Worm (Caenorhabditis elegans) whole organism, L4 larva: ENCODE measurements around the gene nhr-212.

Experiments
- R02D3.7 ChIP-seq: fragments of 150-350 bp; sonication (generic microtip); optimal IDR thresholded peaks from 3 replicates; lab custom pipeline; 2014; ENCODE audit warnings: missing biosample characterization, missing genetic modification characterization
- aha-1 ChIP-seq: fragments of 150-350 bp; peaks from one replicate; lab custom pipeline; 2014; ENCODE audit warnings: missing biosample characterization, missing genetic modification characterization
- cey-2 ChIP-seq: sonication (generic microtip); optimal IDR thresholded peaks from 3 replicates; lab custom pipeline; 2017; ENCODE audit warnings: missing genetic modification characterization, mild to moderate bottlenecking, missing compliant biosample characterization, antibody characterized with exemption, borderline replicate concordance; ENCODE audit not compliant: insufficient read depth
- egl-43 ChIP-seq: fragments of 200-800 bp; sonication (Bioruptor generic); IDR thresholded peaks from 2 replicates; pipeline ENCODE4 v1.3.6; 2022; ENCODE audit warnings: missing genetic modification reagents, missing genetic modification characterization, missing compliant biosample characterization
- fos-1 ChIP-seq: fragments of 150-350 bp; optimal IDR thresholded peaks from 2 replicates; lab custom pipeline; 2014; ENCODE audit warnings: missing biosample characterization, missing genetic modification characterization
- lin-38 ChIP-seq: fragments of 200-800 bp; sonication (Bioruptor generic); IDR thresholded peaks from 2 replicates; pipeline ENCODE4 v1.3.6; 2022; ENCODE audit warnings: missing genetic modification reagents, missing genetic modification characterization, missing compliant biosample characterization
- nhr-11 ChIP-seq: fragments of 150-350 bp; optimal IDR thresholded peaks from 2 replicates; lab custom pipeline; 2014; ENCODE audit warnings: missing biosample characterization, missing genetic modification characterization
- nhr-237 ChIP-seq: sonication (generic microtip); optimal IDR thresholded peaks from 2 replicates; lab custom pipeline; 2017; ENCODE audit warnings: missing biosample characterization, missing genetic modification characterization
- pha-4 ChIP-seq, 2 experiments: fragments of 150-350 bp in 1 of 2; fragments of 200-800 bp in 1 of 2; sonication (Bioruptor generic) in 1 of 2; IDR thresholded peaks in 1 of 2; optimal IDR thresholded peaks in 1 of 2; 2 replicates each; pipeline versions ENCODE4 v1.3.6 to Lab custom; 2014 to 2022; ENCODE audit warnings: missing genetic modification characterization in 2 of 2, missing genetic modification reagents in 2 of 2, missing biosample characterization in 1 of 2, missing compliant biosample characterization in 1 of 2
- zag-1 ChIP-seq: fragments of 150-350 bp; optimal IDR thresholded peaks from 2 replicates; lab custom pipeline; 2014; ENCODE audit warnings: missing biosample characterization, missing genetic modification characterization

DNA sequence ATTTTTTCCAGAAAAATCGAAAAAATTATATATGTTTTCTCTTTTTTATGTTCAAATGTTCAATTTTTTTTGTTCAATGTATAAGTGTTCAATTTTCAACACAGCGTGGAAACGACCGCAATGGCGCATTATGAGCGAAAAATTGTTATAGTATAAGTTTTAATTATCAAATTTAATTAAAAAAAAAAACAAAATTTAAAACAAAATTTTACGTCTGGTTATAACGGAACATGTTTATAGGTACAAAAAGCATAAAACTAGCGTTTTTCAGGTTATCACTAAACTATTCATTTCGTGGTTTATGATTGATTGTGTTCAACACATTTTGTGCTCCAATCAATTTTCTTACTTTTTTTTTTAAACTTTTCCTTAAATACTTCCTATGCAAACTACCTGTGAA lies 4.7 kb downstream of the nhr-212 start, which contains the start of gene nhr-106:
- no peak for TF ChIP-seq zag-1
- no peak for TF ChIP-seq cey-2 (tag; lab: Kevin White, UChicago)
- TF ChIP-seq nhr-11 (tag; lab: Kevin White, UChicago): no peak
- TF ChIP-seq nhr-237 (tag; lab: Kevin White, UChicago): no peak
- TF ChIP-seq R02D3.7 (tag; lab: Kevin White, UChicago): no peak
- no peak for TF ChIP-seq egl-43 (GFP tag; lab: Robert Waterston, UW)
- TF ChIP-seq aha-1: no peak
- no peak for TF ChIP-seq fos-1 (tag; lab: Kevin White, UChicago)
- no peak for TF ChIP-seq lin-38
- TF ChIP-seq pha-4 (GFP tag; IDR thresholded peaks at IDR 0.05; lab: Robert Waterston, UW): no peak
- TF ChIP-seq pha-4 (tag; optimal IDR thresholded peaks at IDR 0.05; lab: Kevin White, UChicago): no peak
